Fruit fly (Drosophila melanogaster) whole organism, embryonic: Measurements from ENCODE around the gene CG16984.

ENCODE experiments used
- Antp ChIP-seq: fragments of 200-800 bp; sonication (Bioruptor generic); optimal IDR thresholded peaks from 3 replicates; lab custom pipeline; 2016; ENCODE audit warnings: missing biosample characterization, missing genetic modification characterization
- CG10274 ChIP-seq: fragments of 200-800 bp; sonication (Bioruptor generic); optimal IDR thresholded peaks from 3 replicates; lab custom pipeline; 2017; ENCODE audit warnings: missing biosample characterization, mild to moderate bottlenecking, missing genetic modification characterization
- CG11723 ChIP-seq: fragments of 200-800 bp; sonication (Bioruptor generic); optimal IDR thresholded peaks from 2 replicates; lab custom pipeline; 2017; ENCODE audit warnings: missing biosample characterization, mild to moderate bottlenecking, missing genetic modification characterization
- CG12219 ChIP-seq: fragments of 200-800 bp; sonication (Bioruptor generic); optimal IDR thresholded peaks from 3 replicates; lab custom pipeline; 2018; ENCODE audit warnings: missing biosample characterization, mild to moderate bottlenecking, missing genetic modification characterization
- CG12391 ChIP-seq: fragments of 200-800 bp; sonication (Bioruptor generic); optimal IDR thresholded peaks from 3 replicates; lab custom pipeline; 2018; ENCODE audit warnings: missing biosample characterization, mild to moderate bottlenecking, missing genetic modification characterization, moderate library complexity
- CG13424 ChIP-seq: fragments of 200-800 bp; sonication (Bioruptor generic); optimal IDR thresholded peaks from 2 replicates; lab custom pipeline; 2019; ENCODE audit warnings: missing biosample characterization, mild to moderate bottlenecking, missing genetic modification characterization, moderate library complexity
- CG14441 ChIP-seq: fragments of 200-800 bp; sonication (Bioruptor generic); IDR thresholded peaks from 2 replicates; pipeline ENCODE4 v1.3.6; 2022; ENCODE audit warnings: missing biosample characterization, missing genetic modification characterization
- CG14667 ChIP-seq: fragments of 200-800 bp; sonication (Bioruptor generic); IDR thresholded peaks from 2 replicates; pipeline ENCODE4 v1.3.6; 2022; ENCODE audit warnings: missing biosample characterization, missing genetic modification characterization
- CG15073 ChIP-seq: fragments of 200-800 bp; sonication (Bioruptor generic); optimal IDR thresholded peaks from 2 replicates; lab custom pipeline; 2016; ENCODE audit warnings: missing biosample characterization, missing genetic modification characterization
- CG1602 ChIP-seq: fragments of 200-800 bp; sonication (Bioruptor generic); optimal IDR thresholded peaks from 3 replicates; lab custom pipeline; 2016; ENCODE audit warnings: missing biosample characterization, missing genetic modification characterization
- CG1792 ChIP-seq: fragments of 200-800 bp; sonication (Bioruptor generic); optimal IDR thresholded peaks from 2 replicates; lab custom pipeline; 2016; ENCODE audit warnings: missing biosample characterization, missing genetic modification characterization
- CG3995 ChIP-seq: fragments of 200-800 bp; sonication (Bioruptor generic); optimal IDR thresholded peaks from 3 replicates; lab custom pipeline; 2016; ENCODE audit warnings: missing biosample characterization, missing genetic modification characterization
- CG4282 ChIP-seq: fragments of 200-800 bp; sonication (Bioruptor generic); optimal IDR thresholded peaks from 2 replicates; lab custom pipeline; 2016; ENCODE audit warnings: missing biosample characterization, missing genetic modification characterization
- CG4707 ChIP-seq: fragments of 200-800 bp; sonication (Bioruptor generic); optimal IDR thresholded peaks from 2 replicates; lab custom pipeline; 2018; ENCODE audit warnings: missing biosample characterization, mild to moderate bottlenecking, missing genetic modification characterization, moderate library complexity
- CG5953 ChIP-seq: fragments of 200-800 bp; sonication (Bioruptor generic); IDR thresholded peaks from 2 replicates; pipeline ENCODE4 v1.3.6; 2022; ENCODE audit warnings: missing biosample characterization, missing genetic modification characterization
- CG6689 ChIP-seq: fragments of 200-800 bp; sonication (Bioruptor generic); IDR thresholded peaks from 2 replicates; pipeline ENCODE4 v1.3.6; 2022; ENCODE audit warnings: missing biosample characterization, missing genetic modification characterization
- CG7745 ChIP-seq: fragments of 200-800 bp; sonication (Bioruptor generic); optimal IDR thresholded peaks from 2 replicates; lab custom pipeline; 2018; ENCODE audit warnings: missing biosample characterization, mild to moderate bottlenecking, missing genetic modification characterization, moderate library complexity
- CG7786 ChIP-seq: fragments of 200-800 bp; sonication (Bioruptor generic); optimal IDR thresholded peaks from 2 replicates; lab custom pipeline; 2016; ENCODE audit warnings: missing biosample characterization, missing genetic modification characterization
- CG8478 ChIP-seq: fragments of >200 bp; optimal IDR thresholded peaks from 2 replicates; lab custom pipeline; 2018
- CG8924 ChIP-seq: fragments of 200-800 bp; optimal IDR thresholded peaks from 3 replicates; lab custom pipeline; 2019; ENCODE audit warnings: missing biosample characterization, mild to moderate bottlenecking, missing genetic modification characterization, moderate library complexity
- CG9797 ChIP-seq: fragments of 200-800 bp; sonication (Bioruptor generic); optimal IDR thresholded peaks from 3 replicates; lab custom pipeline; 2018; ENCODE audit warnings: missing biosample characterization, mild to moderate bottlenecking, missing genetic modification characterization
- D ChIP-seq, 2 experiments: fragments of 200-800 bp in 1 of 2; fragments of >200 bp in 1 of 2; sonication (Bioruptor generic) in 1 of 2; optimal IDR thresholded peaks; 2 replicates in 1 of 2; 3 replicates in 1 of 2; lab custom pipeline; 2017; ENCODE audit warnings: mild to moderate bottlenecking in 1 of 2, missing biosample characterization in 1 of 2, missing genetic modification characterization in 1 of 2, missing genetic modification reagents in 1 of 2
- E2f2 ChIP-seq: fragments of 200-800 bp; sonication (Bioruptor generic); IDR thresholded peaks from 2 replicates; pipeline ENCODE4 v1.3.6; 2022; ENCODE audit warnings: missing biosample characterization, missing genetic modification characterization
- Ets97D ChIP-seq: fragments of 200-800 bp; sonication (Bioruptor generic); optimal IDR thresholded peaks from 3 replicates; lab custom pipeline; 2016; ENCODE audit warnings: missing biosample characterization, missing genetic modification characterization
- H2.0 ChIP-seq: fragments of 200-800 bp; sonication (Bioruptor generic); IDR thresholded peaks from 2 replicates; pipeline ENCODE4 v1.3.6; 2022; ENCODE audit warnings: missing biosample characterization, missing genetic modification characterization
- HHEX ChIP-seq: fragments of 200-800 bp; sonication (Bioruptor generic); optimal IDR thresholded peaks from 3 replicates; lab custom pipeline; 2017; ENCODE audit warnings: missing biosample characterization, mild to moderate bottlenecking, missing genetic modification characterization, missing genetic modification reagents
- Hmr ChIP-seq: fragments of 200-800 bp; sonication (Bioruptor generic); optimal IDR thresholded peaks from 3 replicates; lab custom pipeline; 2017; ENCODE audit warnings: mild to moderate bottlenecking, missing biosample characterization, missing genetic modification reagents, missing genetic modification characterization
- Mes4 ChIP-seq: fragments of 200-800 bp; sonication (Bioruptor generic); optimal IDR thresholded peaks from 2 replicates; lab custom pipeline; 2016; ENCODE audit warnings: missing biosample characterization, missing genetic modification characterization
- Nf-YC ChIP-seq: fragments of 200-800 bp; optimal IDR thresholded peaks from 3 replicates; lab custom pipeline; 2019; ENCODE audit warnings: missing biosample characterization, mild to moderate bottlenecking, missing genetic modification characterization, moderate library complexity
- Poxn ChIP-seq: fragments of 200-800 bp; sonication (Bioruptor generic); IDR thresholded peaks from 2 replicates; pipeline ENCODE4 v1.3.6; 2022; ENCODE audit warnings: missing biosample characterization, missing genetic modification characterization
- Ptx1 ChIP-seq: fragments of 200-800 bp; sonication (Bioruptor generic); IDR thresholded peaks from 2 replicates; pipeline ENCODE4 v1.3.6; 2022; ENCODE audit warnings: missing biosample characterization, missing genetic modification characterization
- Rfx ChIP-seq: fragments of 200-800 bp; sonication (Bioruptor generic); IDR thresholded peaks from 2 replicates; pipeline ENCODE4 v1.3.6; 2022; ENCODE audit warnings: missing biosample characterization, missing genetic modification characterization
- al ChIP-seq: fragments of 200-800 bp; sonication (Bioruptor generic); IDR thresholded peaks from 2 replicates; pipeline ENCODE4 v1.3.6; 2022; ENCODE audit warnings: missing biosample characterization, missing genetic modification characterization
- br ChIP-seq: fragments of >200 bp; optimal IDR thresholded peaks from 2 replicates; lab custom pipeline; 2017
- bsh ChIP-seq, 2 experiments: fragments of 200-800 bp; sonication (Bioruptor generic); optimal IDR thresholded peaks; 2 replicates each; lab custom pipeline; 2017 to 2018; ENCODE audit warnings: mild to moderate bottlenecking in 2 of 2, missing biosample characterization in 2 of 2, missing genetic modification characterization in 2 of 2, moderate library complexity in 1 of 2
- cato ChIP-seq: fragments of 200-800 bp; sonication (Bioruptor generic); optimal IDR thresholded peaks from 2 replicates; lab custom pipeline; 2016; ENCODE audit warnings: missing biosample characterization, missing genetic modification characterization, borderline replicate concordance
- da ChIP-seq: fragments of 200-800 bp; sonication (Bioruptor generic); optimal IDR thresholded peaks from 2 replicates; lab custom pipeline; 2016; ENCODE audit warnings: missing biosample characterization, missing genetic modification characterization
- dysf ChIP-seq: fragments of 200-800 bp; sonication (Bioruptor generic); IDR thresholded peaks from 3 replicates; pipeline ENCODE4 v1.3.6; 2022; ENCODE audit warnings: missing biosample characterization, missing genetic modification characterization
- emc ChIP-seq: fragments of 200-800 bp; sonication (Bioruptor generic); optimal IDR thresholded peaks from 2 replicates; lab custom pipeline; 2016; ENCODE audit warnings: missing biosample characterization, missing genetic modification characterization
- hbn ChIP-seq: fragments of 200-800 bp; sonication (Bioruptor generic); IDR thresholded peaks from 2 replicates; pipeline ENCODE4 v1.3.6; 2022; ENCODE audit warnings: missing biosample characterization, missing genetic modification characterization; ENCODE audit not compliant: partially characterized antibody
- kah ChIP-seq: fragments of 200-800 bp; sonication (Bioruptor generic); optimal IDR thresholded peaks from 2 replicates; lab custom pipeline; 2018; ENCODE audit warnings: missing biosample characterization, mild to moderate bottlenecking, missing genetic modification characterization
- lilli ChIP-seq: fragments of 200-800 bp; sonication (Bioruptor generic); optimal IDR thresholded peaks from 3 replicates; lab custom pipeline; 2016; ENCODE audit warnings: missing biosample characterization, missing genetic modification characterization
- pan ChIP-seq, 4 experiments: fragments of >200 bp in 3 of 4; fragments of 200-800 bp in 1 of 4; sonication (Bioruptor generic) in 1 of 4; optimal IDR thresholded peaks in 3 of 4; IDR thresholded peaks in 1 of 4; 2 replicates each; pipeline versions ENCODE4 v1.3.6 to Lab custom; 2017 to 2022; ENCODE audit warnings: missing biosample characterization in 2 of 4, missing genetic modification characterization in 2 of 4, mixed read lengths in 1 of 4
- phol ChIP-seq: fragments of 200-800 bp; sonication (Bioruptor generic); optimal IDR thresholded peaks from 3 replicates; lab custom pipeline; 2018; ENCODE audit warnings: missing biosample characterization, mild to moderate bottlenecking, missing genetic modification characterization, moderate library complexity
- pnt ChIP-seq: fragments of 200-800 bp; sonication (Bioruptor generic); optimal IDR thresholded peaks from 3 replicates; lab custom pipeline; 2016; ENCODE audit warnings: missing biosample characterization, missing genetic modification characterization
- pzg ChIP-seq: fragments of 200-800 bp; sonication (Bioruptor generic); optimal IDR thresholded peaks from 3 replicates; lab custom pipeline; 2018; ENCODE audit warnings: missing biosample characterization, mild to moderate bottlenecking, missing genetic modification characterization, moderate library complexity
- scrt ChIP-seq: fragments of 200-800 bp; sonication (Bioruptor generic); optimal IDR thresholded peaks from 2 replicates; lab custom pipeline; 2018; ENCODE audit warnings: missing biosample characterization, mild to moderate bottlenecking, missing genetic modification characterization, moderate library complexity
- slbo ChIP-seq: fragments of 200-800 bp; sonication (Bioruptor generic); IDR thresholded peaks from 2 replicates; pipeline ENCODE4 v1.3.6; 2022; ENCODE audit warnings: missing biosample characterization, missing genetic modification characterization
- ssp ChIP-seq: fragments of 200-800 bp; sonication (Bioruptor generic); IDR thresholded peaks from 2 replicates; pipeline ENCODE4 v1.3.6; 2022; ENCODE audit warnings: missing biosample characterization, missing genetic modification characterization
- tap ChIP-seq: fragments of 200-800 bp; optimal IDR thresholded peaks from 3 replicates; lab custom pipeline; 2019; ENCODE audit warnings: missing biosample characterization, mild to moderate bottlenecking, missing genetic modification characterization, moderate library complexity
- toy ChIP-seq: fragments of 200-800 bp; sonication (Bioruptor generic); IDR thresholded peaks from 2 replicates; pipeline ENCODE4 v1.3.6; 2022; ENCODE audit warnings: missing biosample characterization, missing genetic modification characterization

The CG16984 gene

dm6 chr3L:2578737-2579136 is 16.8 kb upstream of the CG16984 start (continued):
- peak; percentile 27 for TF ChIP-seq HHEX (GFP tag; lab: Kevin White, UChicago)
- TF ChIP-seq CG1602, result peak; percentile 25
- TF ChIP-seq dysf, result peak; percentile 66
- no peak for TF ChIP-seq pan (optimal IDR thresholded peaks at IDR 0.05; lab: Kevin White, UChicago)
- peak in 1 of 2 experiments; percentile 47 for TF ChIP-seq pan (GFP tag; optimal IDR thresholded peaks at IDR 0.05 in 1 of 2, IDR thresholded peaks at IDR 0.05 in 1 of 2)
- TF ChIP-seq da (GFP tag; lab: Kevin White, UChicago), result no peak
- peak; percentile 63; the same call in 1 of the 2 replicates for TF ChIP-seq Rfx (GFP tag; lab: Robert Waterston, UW)
- TF ChIP-seq CG8924 (tag; lab: Kevin White, UChicago), result peak; percentile 66
- TF ChIP-seq CG9797 (GFP tag; lab: Kevin White, UChicago), result no peak
- TF ChIP-seq H2.0, result peak; percentile 65
- TF ChIP-seq CG10274 (GFP tag; lab: Kevin White, UChicago), result peak; percentile 29
- peak; percentile 45 for TF ChIP-seq scrt (GFP tag; lab: Kevin White, UChicago)
- TF ChIP-seq E2f2 (GFP tag; lab: Robert Waterston, UW), result peak; percentile 32; the same call in 1 of the 2 replicates
- no peak for TF ChIP-seq toy
- no peak for TF ChIP-seq Mes4 (GFP tag; lab: Kevin White, UChicago)
- peak; percentile 77 for TF ChIP-seq phol (tag; lab: Kevin White, UChicago)
- TF ChIP-seq CG7745, result no peak
- TF ChIP-seq CG1792 (GFP tag; lab: Kevin White, UChicago), result no peak
- TF ChIP-seq CG7786 (GFP tag; lab: Kevin White, UChicago), result peak; percentile 21
- TF ChIP-seq CG3995 (GFP tag; lab: Kevin White, UChicago), result no peak
- no peak for TF ChIP-seq CG4282 (GFP tag; lab: Kevin White, UChicago)
- peak; percentile 64 for TF ChIP-seq CG14441 (GFP tag; lab: Robert Waterston, UW)
- peak; percentile 26 for TF ChIP-seq CG11723
- TF ChIP-seq cato (GFP tag; lab: Kevin White, UChicago), result no peak
- peak; percentile 47 for TF ChIP-seq CG14667 (GFP tag; lab: Robert Waterston, UW)
- peak; percentile 24 for TF ChIP-seq Ets97D (GFP tag; lab: Kevin White, UChicago)
- TF ChIP-seq hbn (GFP tag; lab: Robert Waterston, UW), result no peak
- peak; percentile 35 for TF ChIP-seq CG4707 (GFP tag; lab: Kevin White, UChicago)
- TF ChIP-seq CG5953 (GFP tag; lab: Robert Waterston, UW), result peak; percentile 57
- TF ChIP-seq tap (tag; lab: Kevin White, UChicago), result peak; percentile 54
- TF ChIP-seq bsh (GFP tag; optimal IDR thresholded peaks at IDR 0.05; lab: Kevin White, UChicago), result peak; percentile 21 to 87
- TF ChIP-seq slbo (GFP tag; lab: Robert Waterston, UW), result peak; percentile 68
- no peak for TF ChIP-seq CG8478
- TF ChIP-seq al, result peak; percentile 40; the same call in 1 of the 2 replicates
- peak; percentile 70 for TF ChIP-seq CG12391 (tag; lab: Kevin White, UChicago)
- peak; percentile 14 for TF ChIP-seq pnt
- TF ChIP-seq emc (GFP tag; lab: Kevin White, UChicago), result no peak
- peak; percentile 44 for TF ChIP-seq Hmr
- TF ChIP-seq pzg, result no peak
- TF ChIP-seq CG12219 (GFP tag; lab: Kevin White, UChicago), result peak; percentile 10
- no peak for TF ChIP-seq Poxn (GFP tag; lab: Robert Waterston, UW)
- TF ChIP-seq CG15073 (GFP tag; lab: Kevin White, UChicago), result no peak
- TF ChIP-seq Ptx1 (GFP tag; lab: Robert Waterston, UW), result peak; percentile 66
- TF ChIP-seq D (optimal IDR thresholded peaks at IDR 0.05; lab: Kevin White, UChicago), result no peak
- peak; percentile 75 for TF ChIP-seq D (GFP tag; optimal IDR thresholded peaks at IDR 0.05; lab: Kevin White, UChicago)
- no peak for TF ChIP-seq ssp
- TF ChIP-seq CG13424 (tag; lab: Kevin White, UChicago), result peak; percentile 77
- TF ChIP-seq CG6689, result peak; percentile 56
- TF ChIP-seq lilli (GFP tag; lab: Kevin White, UChicago), result peak; percentile 68
- no peak for TF ChIP-seq br (lab: Kevin White, UChicago)
- TF ChIP-seq Nf-YC (tag; lab: Kevin White, UChicago), result no peak
- TF ChIP-seq Antp, result peak; percentile 20
- TF ChIP-seq kah (GFP tag; lab: Kevin White, UChicago), result no peak
